Worm (Caenorhabditis elegans): ENCODE results near the gene num-1.

The num-1 gene

DNA sequence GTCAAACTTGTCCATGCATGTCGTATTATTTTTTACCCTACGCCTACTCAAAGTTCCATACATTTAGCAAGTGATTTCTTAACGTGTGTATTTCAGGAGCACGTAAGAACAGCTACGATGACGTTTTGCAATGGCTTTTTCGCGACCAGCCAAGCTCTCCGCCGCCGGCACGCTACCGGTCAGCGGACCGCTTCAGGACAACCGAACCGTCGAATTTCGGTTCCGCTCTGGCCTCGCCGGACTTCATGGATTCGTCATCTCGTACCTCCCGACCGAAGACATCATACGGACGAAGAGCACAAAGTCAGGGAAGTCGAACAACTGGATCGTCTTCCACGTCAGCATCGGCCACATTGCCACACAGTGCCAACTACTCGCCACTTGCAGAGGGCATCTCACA, 46.0 kb upstream of the num-1 start:
- TF ChIP-seq sem-2 (GFP tag; optimal IDR thresholded peaks at IDR 0.05), result no peak

DNA sequence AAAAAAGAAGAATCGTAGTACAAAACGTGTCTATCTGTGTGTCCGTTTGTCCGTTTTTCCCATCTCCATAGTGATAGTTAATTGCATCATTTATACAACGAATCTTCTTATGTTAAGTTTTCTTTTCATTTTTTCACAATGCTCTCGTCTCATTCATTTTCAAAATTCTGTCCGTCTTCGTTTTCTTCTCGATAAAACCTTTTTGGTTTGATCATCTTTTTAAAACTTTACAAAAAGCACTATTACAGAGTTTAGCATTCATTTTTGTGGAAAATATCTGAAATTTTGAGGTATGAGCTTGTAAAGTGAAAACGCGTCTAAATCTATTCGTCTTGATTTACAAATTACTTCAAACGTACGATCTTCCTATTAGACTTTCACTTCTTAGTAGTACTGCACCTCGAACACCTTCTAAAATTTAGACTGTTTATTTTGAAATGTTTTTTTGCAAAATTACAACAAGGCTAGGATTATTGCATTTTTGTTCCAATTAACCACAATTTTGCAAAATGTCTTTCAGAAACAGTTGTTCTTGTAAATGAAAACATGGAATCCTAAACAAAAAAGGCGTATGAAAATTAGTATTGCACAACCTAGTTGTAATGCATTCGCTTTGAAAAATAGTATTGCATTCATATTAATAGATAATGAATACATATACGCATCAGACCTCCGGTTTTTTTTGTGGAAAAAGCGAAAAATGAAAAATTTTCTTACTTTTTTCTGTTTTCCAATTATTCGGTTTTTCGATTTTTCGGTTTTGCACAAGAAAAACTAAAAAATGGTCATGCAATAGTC, 44.4 kb upstream of the num-1 start:
- no peak for TF ChIP-seq snpc-4 (tag; optimal IDR thresholded peaks at IDR 0.05)
- TF ChIP-seq lsy-2 (tag; optimal IDR thresholded peaks at IDR 0.05), result no peak
- TF ChIP-seq ces-1 (GFP tag; optimal IDR thresholded peaks at IDR 0.05), result no peak
- no peak for TF ChIP-seq drap-1 (GFP tag; optimal IDR thresholded peaks at IDR 0.05)
- no peak for TF ChIP-seq blmp-1 (tag; optimal IDR thresholded peaks at IDR 0.05)
- no peak for TF ChIP-seq nhr-12 (tag; optimal IDR thresholded peaks at IDR 0.05)
- TF ChIP-seq unc-120 (tag; optimal IDR thresholded peaks at IDR 0.05; ENCODE audit: poor library complexity, severe bottlenecking), result no peak
- TF ChIP-seq lin-32 (GFP tag; optimal IDR thresholded peaks at IDR 0.05), result no peak
- no peak for TF ChIP-seq hlh-1 (tag; optimal IDR thresholded peaks at IDR 0.05)
- TF ChIP-seq sptf-1 (tag; optimal IDR thresholded peaks at IDR 0.05), result no peak
- TF ChIP-seq sem-2 (GFP tag; optimal IDR thresholded peaks at IDR 0.05), result no peak
- TF ChIP-seq unc-62 (GFP tag; optimal IDR thresholded peaks at IDR 0.05), result no peak
- no peak for TF ChIP-seq nhr-2 (tag; optimal IDR thresholded peaks at IDR 0.05)
- TF ChIP-seq ham-2 (GFP tag; optimal IDR thresholded peaks at IDR 0.05), result no peak
- TF ChIP-seq ceh-39 (tag; optimal IDR thresholded peaks at IDR 0.05), result no peak
- no peak for TF ChIP-seq ztf-11 (tag; optimal IDR thresholded peaks at IDR 0.05)
- no peak for TF ChIP-seq pha-4 (tag; optimal IDR thresholded peaks at IDR 0.05)
- no peak for TF ChIP-seq elt-3 (tag; optimal IDR thresholded peaks at IDR 0.05)
- no peak for TF ChIP-seq mep-1 (tag; optimal IDR thresholded peaks at IDR 0.05)
- TF ChIP-seq ceh-43 (GFP tag; optimal IDR thresholded peaks at IDR 0.05), result no peak

DNA sequence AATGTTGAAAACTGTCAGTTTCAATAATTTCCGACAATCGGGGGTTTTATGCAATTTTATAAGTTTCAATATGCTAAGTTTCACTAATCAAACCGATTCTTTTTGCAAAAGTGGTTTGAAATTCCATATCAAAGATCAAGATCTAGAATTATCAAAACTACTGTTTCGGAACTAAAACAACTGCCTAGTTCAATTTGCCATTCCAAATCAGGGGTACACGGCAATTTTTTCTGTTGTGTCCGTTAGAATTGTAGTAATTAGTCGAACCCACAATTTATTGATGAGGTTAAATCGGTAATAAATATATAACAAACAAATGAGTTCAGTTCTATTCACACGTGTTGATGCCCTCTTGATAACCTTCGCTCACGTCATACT, 43.8 kb upstream of the num-1 start:
- no peak for TF ChIP-seq nhr-76 (tag; optimal IDR thresholded peaks at IDR 0.05)
- no peak for TF ChIP-seq sptf-1 (tag; optimal IDR thresholded peaks at IDR 0.05)
- no peak for TF ChIP-seq pha-4 (tag; optimal IDR thresholded peaks at IDR 0.05)
- TF ChIP-seq unc-120 (tag; optimal IDR thresholded peaks at IDR 0.05; ENCODE audit: poor library complexity, severe bottlenecking), result no peak
- TF ChIP-seq ces-1 (GFP tag; optimal IDR thresholded peaks at IDR 0.05), result no peak
- TF ChIP-seq unc-62 (GFP tag; optimal IDR thresholded peaks at IDR 0.05), result no peak
- TF ChIP-seq blmp-1 (tag; optimal IDR thresholded peaks at IDR 0.05), result no peak
- no peak for TF ChIP-seq elt-1 (tag; optimal IDR thresholded peaks at IDR 0.05; ENCODE audit: borderline replicate concordance, insufficient read depth)
- TF ChIP-seq lsy-2 (tag; optimal IDR thresholded peaks at IDR 0.05), result no peak
- TF ChIP-seq ham-2 (GFP tag; optimal IDR thresholded peaks at IDR 0.05), result no peak
- no peak for TF ChIP-seq ceh-39 (tag; optimal IDR thresholded peaks at IDR 0.05)

DNA sequence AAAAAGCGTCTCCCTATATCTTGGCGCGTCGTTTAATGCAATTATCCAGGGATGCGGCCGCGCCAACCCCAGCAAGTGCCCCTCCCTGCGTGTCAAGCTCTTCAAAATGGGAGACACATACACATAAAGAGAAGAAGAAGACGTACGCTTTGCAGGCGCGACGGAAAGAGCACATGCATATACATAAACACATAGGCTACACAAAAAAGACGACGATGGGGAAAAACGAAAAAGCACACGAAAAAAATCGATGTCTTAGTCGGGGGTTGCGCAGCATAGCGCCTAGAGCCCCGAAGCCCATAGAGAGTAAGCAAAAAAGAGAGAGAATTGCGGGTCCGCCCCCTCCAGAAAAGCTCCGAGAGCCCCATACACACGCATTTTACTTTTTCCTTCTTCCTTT, 40.5 kb upstream of the num-1 start, which contains the start of gene tpan-1:
TSS of gene tpan-1 (plus strand) at position 398 of the 400 bp plus-strand sequence.
- TF ChIP-seq ceh-39 (tag; optimal IDR thresholded peaks at IDR 0.05), result no peak
- TF ChIP-seq hlh-1 (tag; optimal IDR thresholded peaks at IDR 0.05), result no peak
- TF ChIP-seq elt-1 (tag; optimal IDR thresholded peaks at IDR 0.05; ENCODE audit: borderline replicate concordance, insufficient read depth), result no peak
- peak; percentile 41 for TF ChIP-seq drap-1 (GFP tag; optimal IDR thresholded peaks at IDR 0.05)
- peak; percentile 88 for TF ChIP-seq ces-1 (GFP tag; optimal IDR thresholded peaks at IDR 0.05)
- TF ChIP-seq ceh-43 (GFP tag; optimal IDR thresholded peaks at IDR 0.05), result no peak
- TF ChIP-seq bed-3 (GFP tag; optimal IDR thresholded peaks at IDR 0.05), result no peak
- TF ChIP-seq ham-2 (GFP tag; optimal IDR thresholded peaks at IDR 0.05), result no peak
- no peak for TF ChIP-seq mab-5 (tag; optimal IDR thresholded peaks at IDR 0.05)
- TF ChIP-seq mep-1 (tag; optimal IDR thresholded peaks at IDR 0.05), result no peak

DNA sequence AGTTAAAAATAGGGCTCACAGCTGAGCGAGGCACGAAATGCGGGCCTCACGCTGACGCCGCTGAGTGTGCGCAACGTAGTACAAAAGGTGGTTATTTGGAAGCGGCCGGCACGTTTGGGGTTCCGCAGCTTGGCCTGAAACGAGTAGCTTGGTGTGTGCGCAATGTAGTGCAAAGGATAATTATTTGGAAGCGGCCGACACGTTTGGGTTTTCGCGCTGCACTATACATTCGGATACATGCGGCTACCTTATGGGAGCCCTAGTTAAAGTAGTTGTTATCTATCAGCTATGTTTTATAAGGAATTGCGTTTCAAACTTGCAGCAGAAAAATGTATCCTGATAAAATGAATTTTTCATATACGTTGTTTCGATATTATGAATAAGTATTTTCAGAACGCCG, 39.6 kb upstream of the num-1 start, which contains the start of gene Y44A6D.1:
TSS of gene Y44A6D.1 (minus strand) at position 23 of the 400 bp plus-strand sequence.
- TF ChIP-seq cnd-1 (tag; optimal IDR thresholded peaks at IDR 0.05), result no peak
- TF ChIP-seq drap-1 (GFP tag; optimal IDR thresholded peaks at IDR 0.05), result peak; percentile 39
- TF ChIP-seq ceh-39 (tag; optimal IDR thresholded peaks at IDR 0.05), result no peak
- TF ChIP-seq nhr-76 (tag; optimal IDR thresholded peaks at IDR 0.05), result no peak
- TF ChIP-seq nhr-12 (tag; optimal IDR thresholded peaks at IDR 0.05), result no peak

DNA sequence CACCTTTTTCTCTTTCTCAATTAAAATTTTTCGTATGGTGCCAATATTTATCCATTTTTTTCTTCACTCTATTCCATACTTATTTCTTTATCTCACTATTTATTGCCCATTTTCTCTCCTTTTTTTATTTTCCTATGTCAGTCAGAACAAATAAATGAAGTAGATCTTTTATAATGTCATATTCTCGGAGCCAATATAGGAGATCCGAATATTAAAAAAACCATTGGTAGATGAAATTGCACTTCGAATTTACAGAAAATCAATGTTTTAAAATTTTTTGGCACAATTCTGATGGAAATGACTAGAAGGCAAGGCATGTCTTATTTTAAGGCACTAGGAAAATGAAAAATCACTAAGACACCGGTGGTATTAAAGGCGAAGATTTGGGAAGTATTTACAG, 39.0 kb upstream of the num-1 start:
- TF ChIP-seq lin-13 (tag; optimal IDR thresholded peaks at IDR 0.05) (no peak), nhr-28 (tag; optimal IDR thresholded peaks at IDR 0.05) (no peak), mep-1 (tag; optimal IDR thresholded peaks at IDR 0.05) (no peak), M03D4.4 (tag; optimal IDR thresholded peaks at IDR 0.05) (no peak), ceh-83 (GFP tag; optimal IDR thresholded peaks at IDR 0.05) (no peak), hlh-1 (tag; optimal IDR thresholded peaks at IDR 0.05) (no peak), drap-1 (GFP tag; optimal IDR thresholded peaks at IDR 0.05) (no peak), ham-2 (GFP tag; optimal IDR thresholded peaks at IDR 0.05) (no peak), elt-1 (tag; optimal IDR thresholded peaks at IDR 0.05; ENCODE audit: borderline replicate concordance, insufficient read depth) (no peak), unc-62 (GFP tag; optimal IDR thresholded peaks at IDR 0.05) (no peak), lin-32 (GFP tag; optimal IDR thresholded peaks at IDR 0.05) (no peak), mab-5 (tag; optimal IDR thresholded peaks at IDR 0.05) (no peak), nhr-12 (tag; optimal IDR thresholded peaks at IDR 0.05) (no peak), nhr-2 (tag; optimal IDR thresholded peaks at IDR 0.05) (no peak), pha-4 (tag; optimal IDR thresholded peaks at IDR 0.05) (no peak), ztf-11 (tag; optimal IDR thresholded peaks at IDR 0.05) (no peak), flh-1 (GFP tag; optimal IDR thresholded peaks at IDR 0.05) (no peak), zip-8 (tag; optimal IDR thresholded peaks at IDR 0.05) (no peak), tbx-8 (GFP tag; optimal IDR thresholded peaks at IDR 0.05) (no peak)

Measured in whole organism, mixed stage, embryonic.